Worm (Caenorhabditis elegans): Measurements from ENCODE around the gene F07B10.7.

- TF ChIP-seq ama-1 (optimal IDR thresholded peaks at IDR 0.05), result no peak
- no peak for TF ChIP-seq ceh-13 (GFP tag; optimal IDR thresholded peaks at IDR 0.05)
- no peak for TF ChIP-seq hmg-4 (GFP tag; optimal IDR thresholded peaks at IDR 0.05)
- no peak for TF ChIP-seq tbx-37 (GFP tag; conservative IDR thresholded peaks at IDR 0.05)
- TF ChIP-seq hmbx-1 (tag; optimal IDR thresholded peaks at IDR 0.05), result no peak
- no peak for TF ChIP-seq tra-4 (tag; optimal IDR thresholded peaks at IDR 0.05)
- no peak for TF ChIP-seq ceh-36 (tag; optimal IDR thresholded peaks at IDR 0.05)
- TF ChIP-seq B0310.2 (tag; optimal IDR thresholded peaks at IDR 0.05), result no peak
- no peak for TF ChIP-seq ets-7 (tag; optimal IDR thresholded peaks at IDR 0.05)
- no peak for TF ChIP-seq F13C5.2 (tag; optimal IDR thresholded peaks at IDR 0.05)
- TF ChIP-seq aly-1 (tag; optimal IDR thresholded peaks at IDR 0.05), result no peak
Observed at ce11 chrV:11272848-11273247, 12.3 kb upstream of the F07B10.7 start, which contains the start of gene clec-223.
